Fruit fly (Drosophila melanogaster) whole organism, embryonic: ENCODE data around the gene fkh.
A peak's percentile ranks its signal among the peaks of the same experiment; 100 is the strongest.

ENCODE experiments used
- CG10274 ChIP-seq: fragments of 200-800 bp; sonication (Bioruptor generic); optimal IDR thresholded peaks from 3 replicates; lab custom pipeline; 2017; ENCODE audit warnings: missing biosample characterization, mild to moderate bottlenecking, missing genetic modification characterization
- CG10565 ChIP-seq: fragments of 200-800 bp; sonication (Bioruptor generic); optimal IDR thresholded peaks from 3 replicates; lab custom pipeline; 2016; ENCODE audit warnings: missing biosample characterization, mild to moderate bottlenecking, missing genetic modification characterization
- CG10654 ChIP-seq: fragments of 200-800 bp; sonication (Bioruptor generic); optimal IDR thresholded peaks from 2 replicates; lab custom pipeline; 2016; ENCODE audit warnings: missing biosample characterization, missing genetic modification characterization
- CG12104 ChIP-seq: fragments of 200-800 bp; sonication (Bioruptor generic); optimal IDR thresholded peaks from 3 replicates; lab custom pipeline; 2016; ENCODE audit warnings: missing biosample characterization, missing genetic modification characterization
- CG13624 ChIP-seq: fragments of 200-800 bp; sonication (Bioruptor generic); optimal IDR thresholded peaks from 2 replicates; lab custom pipeline; 2016; ENCODE audit warnings: missing biosample characterization, missing genetic modification characterization
- CG14860 ChIP-seq: fragments of 200-800 bp; sonication (Bioruptor generic); IDR thresholded peaks from 3 replicates; pipeline ENCODE4 v1.3.6; 2022; ENCODE audit warnings: missing biosample characterization, missing genetic modification characterization; ENCODE audit not compliant: partially characterized antibody
- CG14965 ChIP-seq: fragments of 200-800 bp; sonication (Bioruptor generic); optimal IDR thresholded peaks from 2 replicates; lab custom pipeline; 2016; ENCODE audit warnings: missing biosample characterization, missing genetic modification characterization, borderline replicate concordance
- CG15073 ChIP-seq: fragments of 200-800 bp; sonication (Bioruptor generic); optimal IDR thresholded peaks from 2 replicates; lab custom pipeline; 2016; ENCODE audit warnings: missing biosample characterization, missing genetic modification characterization
- CG15269 ChIP-seq: fragments of 200-800 bp; sonication (Bioruptor generic); optimal IDR thresholded peaks from 2 replicates; lab custom pipeline; 2018; ENCODE audit warnings: missing biosample characterization, mild to moderate bottlenecking, missing genetic modification characterization, moderate library complexity
- CG16815 ChIP-seq: fragments of 200-800 bp; sonication (Bioruptor generic); optimal IDR thresholded peaks from 3 replicates; lab custom pipeline; 2017; ENCODE audit warnings: missing biosample characterization, mild to moderate bottlenecking, missing genetic modification characterization
- CG1792 ChIP-seq: fragments of 200-800 bp; sonication (Bioruptor generic); optimal IDR thresholded peaks from 2 replicates; lab custom pipeline; 2016; ENCODE audit warnings: missing biosample characterization, missing genetic modification characterization
- CG18764 ChIP-seq: fragments of 200-800 bp; sonication (Bioruptor generic); optimal IDR thresholded peaks from 3 replicates; lab custom pipeline; 2016; ENCODE audit warnings: missing biosample characterization, missing genetic modification characterization
- CG2129 ChIP-seq: fragments of 200-800 bp; sonication (Bioruptor generic); IDR thresholded peaks from 2 replicates; pipeline ENCODE4 v1.3.6; 2022; ENCODE audit warnings: missing biosample characterization, missing genetic modification characterization; ENCODE audit not compliant: partially characterized antibody
- CG2712 ChIP-seq: fragments of 200-800 bp; optimal IDR thresholded peaks from 3 replicates; lab custom pipeline; 2019; ENCODE audit warnings: missing biosample characterization, mild to moderate bottlenecking, missing genetic modification characterization, moderate library complexity
- CG34224 ChIP-seq: fragments of 200-800 bp; sonication (Bioruptor generic); IDR thresholded peaks from 3 replicates; pipeline ENCODE4 v1.3.6; 2022; ENCODE audit warnings: missing biosample characterization, missing genetic modification characterization; ENCODE audit not compliant: partially characterized antibody
- CG3995 ChIP-seq: fragments of 200-800 bp; sonication (Bioruptor generic); optimal IDR thresholded peaks from 3 replicates; lab custom pipeline; 2016; ENCODE audit warnings: missing biosample characterization, missing genetic modification characterization
- CG4328 ChIP-seq: fragments of 200-800 bp; sonication (Bioruptor generic); optimal IDR thresholded peaks from 3 replicates; lab custom pipeline; 2017; ENCODE audit warnings: missing biosample characterization, missing genetic modification reagents, missing genetic modification characterization
- CG5953 ChIP-seq: fragments of 200-800 bp; sonication (Bioruptor generic); IDR thresholded peaks from 2 replicates; pipeline ENCODE4 v1.3.6; 2022; ENCODE audit warnings: missing biosample characterization, missing genetic modification characterization
- CG8281 ChIP-seq: fragments of 200-800 bp; sonication (Bioruptor generic); optimal IDR thresholded peaks from 2 replicates; lab custom pipeline; 2018; ENCODE audit warnings: missing biosample characterization, mild to moderate bottlenecking, missing genetic modification characterization, moderate library complexity
- CG9609 ChIP-seq: fragments of 200-800 bp; sonication (Bioruptor generic); optimal IDR thresholded peaks from 3 replicates; lab custom pipeline; 2016; ENCODE audit warnings: missing biosample characterization, missing genetic modification characterization
- Dip2 ChIP-seq: fragments of 200-800 bp; sonication (Bioruptor generic); IDR thresholded peaks from 2 replicates; pipeline ENCODE4 v1.3.6; 2022; ENCODE audit warnings: missing biosample characterization, missing genetic modification characterization
- Doc2 ChIP-seq: fragments of 200-800 bp; sonication (Bioruptor generic); IDR thresholded peaks from 2 replicates; pipeline ENCODE4 v1.3.6; 2022; ENCODE audit warnings: missing biosample characterization, missing genetic modification characterization
- Fer1 ChIP-seq: fragments of 200-800 bp; sonication (Bioruptor generic); optimal IDR thresholded peaks from 2 replicates; lab custom pipeline; 2017; ENCODE audit warnings: missing biosample characterization, mild to moderate bottlenecking, missing genetic modification characterization
- GATAe ChIP-seq: fragments of 200-800 bp; sonication (Bioruptor generic); conservative IDR thresholded peaks from 2 replicates; pipeline ENCODE4 v1.3.6; 2022; ENCODE audit warnings: missing biosample characterization, missing genetic modification characterization
- HmgD ChIP-seq: fragments of 200-800 bp; sonication (Bioruptor generic); optimal IDR thresholded peaks from 3 replicates; lab custom pipeline; 2016; ENCODE audit warnings: missing biosample characterization, missing genetic modification characterization
- Hr39 ChIP-seq: fragments of >200 bp; optimal IDR thresholded peaks from 2 replicates; lab custom pipeline; 2017
- Kr ChIP-seq: fragments of 200-800 bp; sonication (Bioruptor generic); optimal IDR thresholded peaks from 2 replicates; lab custom pipeline; 2017; ENCODE audit warnings: missing biosample characterization, mild to moderate bottlenecking, missing genetic modification characterization
- Mes4 ChIP-seq: fragments of 200-800 bp; sonication (Bioruptor generic); optimal IDR thresholded peaks from 2 replicates; lab custom pipeline; 2016; ENCODE audit warnings: missing biosample characterization, missing genetic modification characterization
- NFAT ChIP-seq: fragments of 200-800 bp; sonication (Bioruptor generic); IDR thresholded peaks from 2 replicates; pipeline ENCODE4 v1.3.6; 2022; ENCODE audit warnings: missing biosample characterization, missing genetic modification characterization
- Oaz ChIP-seq: fragments of 200-800 bp; sonication (Bioruptor generic); IDR thresholded peaks from 2 replicates; pipeline ENCODE4 v1.3.6; 2022; ENCODE audit warnings: missing biosample characterization, missing genetic modification characterization
- Sin3A ChIP-seq: fragments of >200 bp; optimal IDR thresholded peaks from 2 replicates; lab custom pipeline; 2018
- Sry-δ ChIP-seq: fragments of 200-800 bp; sonication (Bioruptor generic); optimal IDR thresholded peaks from 2 replicates; lab custom pipeline; 2016; ENCODE audit warnings: missing biosample characterization, missing genetic modification characterization
- dan ChIP-seq: fragments of 200-800 bp; sonication (Bioruptor generic); IDR thresholded peaks from 2 replicates; pipeline ENCODE4 v1.3.6; 2022; ENCODE audit warnings: missing biosample characterization, missing genetic modification characterization
- dpn ChIP-seq, 2 experiments: fragments of 200-800 bp; sonication (Bioruptor generic); optimal IDR thresholded peaks; 3 replicates each; lab custom pipeline; 2016; ENCODE audit warnings: missing biosample characterization in 2 of 2, missing genetic modification characterization in 2 of 2
- eyg ChIP-seq: fragments of 200-800 bp; sonication (Bioruptor generic); optimal IDR thresholded peaks from 3 replicates; lab custom pipeline; 2016; ENCODE audit warnings: missing biosample characterization, missing genetic modification characterization
- fd96Cb ChIP-seq: fragments of 200-800 bp; sonication (Bioruptor generic); optimal IDR thresholded peaks from 2 replicates; lab custom pipeline; 2018; ENCODE audit warnings: missing biosample characterization, mild to moderate bottlenecking, missing genetic modification characterization, moderate library complexity
- fu2 ChIP-seq: fragments of 200-800 bp; sonication (Bioruptor generic); optimal IDR thresholded peaks from 2 replicates; lab custom pipeline; 2016; ENCODE audit warnings: missing biosample characterization, missing genetic modification characterization
- gcm2 ChIP-seq: fragments of 200-800 bp; sonication (Bioruptor generic); optimal IDR thresholded peaks from 2 replicates; lab custom pipeline; 2016; ENCODE audit warnings: missing biosample characterization, missing genetic modification characterization
- hb ChIP-seq: fragments of 200-800 bp; sonication (Bioruptor generic); IDR thresholded peaks from 3 replicates; pipeline ENCODE4 v1.3.6; 2022; ENCODE audit warnings: missing biosample characterization, missing genetic modification characterization; ENCODE audit not compliant: partially characterized antibody
- hth ChIP-seq: fragments of >200 bp; optimal IDR thresholded peaks from 2 replicates; lab custom pipeline; 2017; ENCODE audit warnings: inconsistent platforms
- insv ChIP-seq, 2 experiments: fragments of 200-800 bp; sonication (Bioruptor generic); optimal IDR thresholded peaks; 3 replicates each; lab custom pipeline; 2016 to 2018; ENCODE audit warnings: missing biosample characterization in 2 of 2, missing genetic modification characterization in 2 of 2
- jing ChIP-seq: fragments of 200-800 bp; sonication (Bioruptor generic); optimal IDR thresholded peaks from 2 replicates; lab custom pipeline; 2018; ENCODE audit warnings: missing biosample characterization, mild to moderate bottlenecking, missing genetic modification characterization
- lmd ChIP-seq: fragments of 200-800 bp; sonication (Bioruptor generic); IDR thresholded peaks from 2 replicates; pipeline ENCODE4 v1.3.6; 2022; ENCODE audit warnings: missing biosample characterization, missing genetic modification characterization
- psq ChIP-seq: fragments of 200-800 bp; sonication (Bioruptor generic); optimal IDR thresholded peaks from 2 replicates; lab custom pipeline; 2017; ENCODE audit warnings: missing biosample characterization, missing genetic modification characterization
- scrt ChIP-seq: fragments of 200-800 bp; sonication (Bioruptor generic); optimal IDR thresholded peaks from 2 replicates; lab custom pipeline; 2018; ENCODE audit warnings: missing biosample characterization, mild to moderate bottlenecking, missing genetic modification characterization, moderate library complexity
- sens ChIP-seq: fragments of 200-800 bp; sonication (Bioruptor generic); peaks from one replicate; lab custom pipeline; 2016; ENCODE audit warnings: missing biosample characterization, missing genetic modification characterization
- sqz ChIP-seq: fragments of 200-800 bp; sonication (Bioruptor generic); optimal IDR thresholded peaks from 3 replicates; lab custom pipeline; 2018; ENCODE audit warnings: missing biosample characterization, mild to moderate bottlenecking, missing genetic modification characterization
- tap ChIP-seq: fragments of 200-800 bp; optimal IDR thresholded peaks from 3 replicates; lab custom pipeline; 2019; ENCODE audit warnings: missing biosample characterization, mild to moderate bottlenecking, missing genetic modification characterization, moderate library complexity
- twi ChIP-seq: fragments of 200-800 bp; optimal IDR thresholded peaks from 2 replicates; lab custom pipeline; 2019; ENCODE audit warnings: missing biosample characterization, mild to moderate bottlenecking, missing genetic modification characterization, moderate library complexity
- vfl ChIP-seq: fragments of 200-800 bp; sonication (Bioruptor generic); optimal IDR thresholded peaks from 2 replicates; lab custom pipeline; 2016; ENCODE audit warnings: missing biosample characterization, missing genetic modification characterization
- wdn ChIP-seq: fragments of 200-800 bp; sonication (Bioruptor generic); IDR thresholded peaks from 2 replicates; pipeline ENCODE4 v1.3.6; 2022; ENCODE audit warnings: missing biosample characterization, missing genetic modification characterization
- zfh1 ChIP-seq: fragments of 200-800 bp; sonication (Bioruptor generic); IDR thresholded peaks from 3 replicates; pipeline ENCODE4 v1.3.6; 2022; ENCODE audit warnings: missing biosample characterization, missing genetic modification characterization

The fkh gene

DNA sequence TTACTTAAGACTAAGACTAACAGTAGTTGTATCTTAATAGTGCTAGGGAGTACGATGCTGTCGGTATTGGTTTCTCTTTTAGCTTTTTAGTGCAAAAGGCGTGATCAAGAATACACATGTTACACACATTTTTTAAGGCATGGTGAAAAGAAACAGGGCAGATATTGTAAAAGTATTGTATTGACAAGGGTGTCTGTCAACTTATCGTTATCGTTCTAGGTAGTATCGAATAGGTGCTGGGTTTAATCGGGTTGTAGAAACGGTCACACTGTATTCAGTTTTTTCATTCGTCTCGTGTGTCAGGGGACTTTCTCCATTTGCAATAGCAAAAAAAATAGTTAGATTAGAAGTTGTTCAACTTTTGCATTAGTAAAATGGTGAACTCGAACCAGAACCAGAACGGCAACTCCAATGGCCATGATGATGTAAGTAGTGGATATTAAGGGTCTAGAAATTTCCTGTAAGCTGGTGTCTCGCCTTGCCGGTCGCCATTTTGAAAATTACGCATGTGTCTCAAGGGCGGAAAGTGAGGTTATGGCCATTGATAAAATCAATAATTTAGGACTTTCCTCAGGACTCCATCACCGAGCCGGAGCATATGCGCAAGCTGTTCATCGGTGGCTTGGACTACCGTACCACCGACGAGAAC is 15.2 kb upstream of the fkh start (continued):
- TF ChIP-seq CG18764 (GFP tag; lab: Kevin White, UChicago) (peak; percentile 18), Kr (GFP tag; lab: Kevin White, UChicago) (no peak), CG12104 (GFP tag; lab: Kevin White, UChicago) (no peak), lmd (GFP tag; lab: Robert Waterston, UW) (no peak), CG9609 (no peak), wdn (GFP tag; lab: Robert Waterston, UW) (no peak), Hr39 (lab: Kevin White, UChicago) (no peak), HmgD (GFP tag; lab: Kevin White, UChicago) (no peak), CG34224 (GFP tag; lab: Robert Waterston, UW) (peak; percentile 34; the same call in 2 of the 3 replicates), Dip2 (no peak), zfh1 (no peak), gcm2 (no peak), CG1792 (GFP tag; lab: Kevin White, UChicago) (no peak), scrt (GFP tag; lab: Kevin White, UChicago) (no peak), CG2712 (tag; lab: Kevin White, UChicago) (peak; percentile 24), hb (GFP tag; lab: Robert Waterston, UW) (no peak), CG10565 (GFP tag; lab: Kevin White, UChicago) (no peak), CG14860 (GFP tag; lab: Robert Waterston, UW) (no peak), fu2 (peak; percentile 37), CG10654 (no peak), CG10274 (no peak), NFAT (GFP tag; lab: Robert Waterston, UW) (no peak), dpn (GFP tag; optimal IDR thresholded peaks at IDR 0.05; lab: Kevin White, UChicago) (no peak), insv (GFP tag; optimal IDR thresholded peaks at IDR 0.05; lab: Kevin White, UChicago) (peak in 1 of 2 experiments; percentile 2), tap (no peak), dan (no peak), Sin3A (no peak), vfl (GFP tag; lab: Kevin White, UChicago) (no peak), CG16815 (GFP tag; lab: Kevin White, UChicago) (no peak), CG8281 (tag; lab: Kevin White, UChicago) (peak; percentile 85), CG14965 (GFP tag; lab: Kevin White, UChicago) (no peak), CG13624 (GFP tag; lab: Kevin White, UChicago) (peak; percentile 14), hth (lab: Kevin White, UChicago) (no peak), Sry-δ (GFP tag; lab: Kevin White, UChicago) (peak; percentile 68), Doc2 (GFP tag; lab: Robert Waterston, UW) (no peak), twi (tag; lab: Kevin White, UChicago) (peak; percentile 90), fd96Cb (tag; lab: Kevin White, UChicago) (no peak), sens (peak; percentile 77), GATAe (GFP tag; lab: Robert Waterston, UW) (no peak), Fer1 (GFP tag; lab: Kevin White, UChicago) (peak; percentile 2), sqz (peak; percentile 90), Mes4 (no peak), psq (no peak), CG5953 (no peak), Oaz (no peak), jing (GFP tag; lab: Kevin White, UChicago) (no peak), CG4328 (GFP tag; lab: Kevin White, UChicago) (no peak), CG15269 (tag; lab: Kevin White, UChicago) (no peak), CG15073 (no peak), CG3995 (peak; percentile 78), eyg (GFP tag; lab: Kevin White, UChicago) (no peak), CG2129 (GFP tag; lab: Robert Waterston, UW) (no peak)
